Fruit fly (Drosophila melanogaster): ENCODE measurements around the gene CG17917.

The CG17917 gene

dm6 chr3R:6373512-6374306 is 31.9 kb downstream of the CG17917 start (continued):
- no peak for TF ChIP-seq onecut (GFP tag; IDR thresholded peaks at IDR 0.05)
- peak; percentile 56 for TF ChIP-seq trh (GFP tag; optimal IDR thresholded peaks at IDR 0.05)
- no peak for TF ChIP-seq Opbp (GFP tag; IDR thresholded peaks at IDR 0.05; ENCODE audit: partially characterized antibody)
- no peak for TF ChIP-seq fd102C (GFP tag; optimal IDR thresholded peaks at IDR 0.05)
- no peak for TF ChIP-seq CG31388 (GFP tag; optimal IDR thresholded peaks at IDR 0.05)
- peak in 1 of 2 experiments; percentile 27 for TF ChIP-seq Pdp1 (GFP tag; optimal IDR thresholded peaks at IDR 0.05)
- TF ChIP-seq CG17186 (GFP tag; optimal IDR thresholded peaks at IDR 0.05): no peak
- no peak for TF ChIP-seq Neu2 (GFP tag; optimal IDR thresholded peaks at IDR 0.05; ENCODE audit: borderline replicate concordance)
- TF ChIP-seq CG12659 (GFP tag; optimal IDR thresholded peaks at IDR 0.05): peak; percentile 71
- no peak for TF ChIP-seq CG7372 (GFP tag; IDR thresholded peaks at IDR 0.05)
- TF ChIP-seq CG9437 (GFP tag; optimal IDR thresholded peaks at IDR 0.05): peak; percentile 36
- peak; percentile 89 for TF ChIP-seq scrt (GFP tag; optimal IDR thresholded peaks at IDR 0.05)
- TF ChIP-seq Hand (GFP tag; optimal IDR thresholded peaks at IDR 0.05): no peak
- no peak for TF ChIP-seq salm (tag; optimal IDR thresholded peaks at IDR 0.05)
- TF ChIP-seq CG18262 (tag; optimal IDR thresholded peaks at IDR 0.05): peak; percentile 43
- TF ChIP-seq CG17359 (tag; optimal IDR thresholded peaks at IDR 0.05): peak; percentile 35
- no peak for TF ChIP-seq CG32772 (GFP tag; IDR thresholded peaks at IDR 0.05)
- TF ChIP-seq en (GFP tag; optimal IDR thresholded peaks at IDR 0.05): no peak
- peak; percentile 57 for TF ChIP-seq CG2875 (GFP tag; optimal IDR thresholded peaks at IDR 0.05)
- TF ChIP-seq slou (GFP tag; optimal IDR thresholded peaks at IDR 0.05): no peak
- 0 out of 2 replicates have a peak, but pooled peaks have one; percentile 33 for TF ChIP-seq Drgx (GFP tag; IDR thresholded peaks at IDR 0.05)
- peak; percentile 49; the same call in 1 of the 3 replicates for TF ChIP-seq CG34224 (GFP tag; IDR thresholded peaks at IDR 0.05; ENCODE audit: partially characterized antibody)
- no peak for TF ChIP-seq NC2β (GFP tag; optimal IDR thresholded peaks at IDR 0.05)
- no peak for TF ChIP-seq CG10543 (GFP tag; optimal IDR thresholded peaks at IDR 0.05)
- TF ChIP-seq CG5245 (GFP tag; optimal IDR thresholded peaks at IDR 0.05): peak; percentile 22
- peak; percentile 56 for TF ChIP-seq CG3838 (GFP tag; optimal IDR thresholded peaks at IDR 0.05)
- peak; percentile 22 for TF ChIP-seq gcm (GFP tag; optimal IDR thresholded peaks at IDR 0.05)
- TF ChIP-seq trem (tag; optimal IDR thresholded peaks at IDR 0.05): peak; percentile 33
- TF ChIP-seq pros (GFP tag; optimal IDR thresholded peaks at IDR 0.05): no peak
- no peak for TF ChIP-seq tap (tag; optimal IDR thresholded peaks at IDR 0.05)
- TF ChIP-seq tin (GFP tag; optimal IDR thresholded peaks at IDR 0.05): no peak
- TF ChIP-seq Ravus (GFP tag; IDR thresholded peaks at IDR 0.05): no peak
- TF ChIP-seq CG31224 (GFP tag; IDR thresholded peaks at IDR 0.05): 0 out of 2 replicates have a peak, but pooled peaks have one; percentile 4
- TF ChIP-seq kni (GFP tag; optimal IDR thresholded peaks at IDR 0.05): peak; percentile 23
- no peak for TF ChIP-seq CG7786 (GFP tag; optimal IDR thresholded peaks at IDR 0.05)
- TF ChIP-seq pfk (GFP tag; optimal IDR thresholded peaks at IDR 0.05): no peak
- no peak for TF ChIP-seq yki (optimal IDR thresholded peaks at IDR 0.05)
- no peak for TF ChIP-seq dmrt99B (tag; optimal IDR thresholded peaks at IDR 0.05)
- no peak for TF ChIP-seq CG14441 (GFP tag; IDR thresholded peaks at IDR 0.05)
- TF ChIP-seq slbo (GFP tag; IDR thresholded peaks at IDR 0.05): peak; percentile 48; the same call in 1 of the 2 replicates
- TF ChIP-seq CG11398 (GFP tag; optimal IDR thresholded peaks at IDR 0.05): peak; percentile 38
- TF ChIP-seq dpn (GFP tag; optimal IDR thresholded peaks at IDR 0.05): peak; percentile 4 to 34
- no peak for TF ChIP-seq CkIIα-i1 (GFP tag; IDR thresholded peaks at IDR 0.05)
- no peak for TF ChIP-seq zen (tag; optimal IDR thresholded peaks at IDR 0.05)
- no peak for TF ChIP-seq Trl (optimal IDR thresholded peaks at IDR 0.05)
- TF ChIP-seq Trl (GFP tag; optimal IDR thresholded peaks at IDR 0.05): peak; percentile 57
- TF ChIP-seq her (GFP tag; optimal IDR thresholded peaks at IDR 0.05): peak; percentile 35
- TF ChIP-seq BEAF-32 (GFP tag; optimal IDR thresholded peaks at IDR 0.05): peak; percentile 46
- no peak for TF ChIP-seq CG17912 (GFP tag; optimal IDR thresholded peaks at IDR 0.05)
